Fruit fly (Drosophila melanogaster) S2 (cell line): Measurements from ENCODE around the gene CG32069.

Experiments used
- CG8478 ChIP-seq: fragments of >200 bp; optimal IDR thresholded peaks from 2 replicates; lab custom pipeline; 2018
- CTCF ChIP-seq, 2 experiments: fragments of >200 bp; optimal IDR thresholded peaks; 2 replicates each; lab custom pipeline; 2018

DNA sequence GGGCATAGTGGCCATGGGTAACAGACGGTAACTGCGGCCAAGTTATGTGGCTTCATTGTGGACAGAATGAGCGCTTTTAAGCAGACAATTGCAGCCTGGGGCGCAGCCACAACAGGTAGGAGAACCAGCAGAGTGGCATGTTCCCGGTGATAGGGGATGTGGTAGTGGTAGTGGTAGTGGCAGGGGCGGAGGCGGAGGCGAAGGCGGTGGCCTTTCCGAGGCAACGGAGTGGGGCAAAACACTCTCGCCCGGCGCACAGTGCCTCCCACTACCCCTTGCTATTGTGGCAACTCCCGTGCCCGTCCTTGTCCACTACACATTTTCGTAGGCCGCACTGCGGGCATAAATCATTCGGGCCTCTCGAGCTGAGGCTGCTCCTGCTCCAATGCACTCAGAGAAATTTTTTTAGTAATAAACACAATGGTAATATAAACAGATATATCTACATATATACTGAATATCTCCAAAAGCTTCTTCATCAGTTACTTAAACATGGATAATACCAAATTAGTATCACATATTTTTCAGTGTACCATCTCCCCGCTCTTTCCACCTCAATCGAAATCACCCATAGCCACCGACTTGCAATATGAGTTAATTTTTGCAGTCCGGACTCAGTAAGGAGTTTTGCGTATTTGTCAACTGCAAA is 29.0 kb downstream of the CG32069 start:
- TF ChIP-seq CTCF (optimal IDR thresholded peaks at IDR 0.05; lab: Kevin White, UChicago) (no peak), CG8478 (lab: Kevin White, UChicago) (no peak)
